Worm (Caenorhabditis elegans): ENCODE measurements around the gene hda-2.

hda-2 gene

ce11 chrII:8051330-8051729 lies 29.0 kb upstream of the hda-2 start:
- TF ChIP-seq ztf-23 (GFP tag; IDR thresholded peaks at IDR 0.05) (no peak), med-1 (GFP tag; optimal IDR thresholded peaks at IDR 0.05; ENCODE audit: insufficient read depth) (no peak), klf-2 (GFP tag; conservative IDR thresholded peaks at IDR 0.05) (no peak), flt-1 (GFP tag; IDR thresholded peaks at IDR 0.05) (no peak)

ce11 chrII:8050477-8050876 lies 28.1 kb upstream of the hda-2 start, which contains the start of gene mtre-1:
Gene mtre-1 (minus strand): TSS chrII:8050577.
- TF ChIP-seq klf-2 (GFP tag; conservative IDR thresholded peaks at IDR 0.05), result no peak
- no peak for TF ChIP-seq ztf-23 (GFP tag; IDR thresholded peaks at IDR 0.05)
- TF ChIP-seq tab-1 (GFP tag; IDR thresholded peaks at IDR 0.05), result no peak
- TF ChIP-seq cog-1 (tag; optimal IDR thresholded peaks at IDR 0.05), result no peak
- no peak for TF ChIP-seq ref-1 (GFP tag; conservative IDR thresholded peaks at IDR 0.05)
- TF ChIP-seq T22C8.4 (GFP tag; IDR thresholded peaks at IDR 0.05), result no peak
- no peak for TF ChIP-seq ztf-29 (GFP tag; IDR thresholded peaks at IDR 0.05)
- TF ChIP-seq flt-1 (GFP tag; IDR thresholded peaks at IDR 0.05), result no peak
- TF ChIP-seq med-1 (GFP tag; optimal IDR thresholded peaks at IDR 0.05; ENCODE audit: insufficient read depth), result no peak

ce11 chrII:8047264-8047663 lies 24.9 kb upstream of the hda-2 start, which contains the start of gene apn-1:
Gene apn-1 (plus strand): TSS chrII:8047564.
- TF ChIP-seq ztf-29 (GFP tag; IDR thresholded peaks at IDR 0.05), result no peak
- no peak for TF ChIP-seq ztf-23 (GFP tag; IDR thresholded peaks at IDR 0.05)
- no peak for TF ChIP-seq ref-1 (GFP tag; conservative IDR thresholded peaks at IDR 0.05)
- no peak for TF ChIP-seq tab-1 (GFP tag; IDR thresholded peaks at IDR 0.05)
- no peak for TF ChIP-seq med-1 (GFP tag; optimal IDR thresholded peaks at IDR 0.05; ENCODE audit: insufficient read depth)
- TF ChIP-seq T22C8.4 (GFP tag; IDR thresholded peaks at IDR 0.05), result no peak
- TF ChIP-seq flt-1 (GFP tag; IDR thresholded peaks at IDR 0.05), result no peak
- no peak for TF ChIP-seq cog-1 (tag; optimal IDR thresholded peaks at IDR 0.05)
- TF ChIP-seq klf-2 (GFP tag; conservative IDR thresholded peaks at IDR 0.05), result no peak

- no peak for TF ChIP-seq T22C8.4 (GFP tag; IDR thresholded peaks at IDR 0.05)
These were observed 19.9 kb upstream of the hda-2 start, which contains the start of gene T05H10.1 for ce11 chrII:8042289-8042688. Gene T05H10.1 (plus strand): TSS chrII:8042589.

ce11 chrII:8041642-8042041 lies 19.3 kb upstream of the hda-2 start:
- TF ChIP-seq klf-2 (GFP tag; conservative IDR thresholded peaks at IDR 0.05), result no peak
- no peak for TF ChIP-seq flt-1 (GFP tag; IDR thresholded peaks at IDR 0.05)
- TF ChIP-seq ztf-23 (GFP tag; IDR thresholded peaks at IDR 0.05), result no peak
- TF ChIP-seq tab-1 (GFP tag; IDR thresholded peaks at IDR 0.05), result no peak
- no peak for TF ChIP-seq ref-1 (GFP tag; conservative IDR thresholded peaks at IDR 0.05)
- no peak for TF ChIP-seq ztf-29 (GFP tag; IDR thresholded peaks at IDR 0.05)
- no peak for TF ChIP-seq cog-1 (tag; optimal IDR thresholded peaks at IDR 0.05)
- TF ChIP-seq med-1 (GFP tag; optimal IDR thresholded peaks at IDR 0.05; ENCODE audit: insufficient read depth), result no peak
- TF ChIP-seq T22C8.4 (GFP tag; IDR thresholded peaks at IDR 0.05), result no peak

ce11 chrII:8039416-8039815 lies 17.1 kb upstream of the hda-2 start, which contains the start of the genes ubh-4 and algn-6:
Gene ubh-4 (minus strand): TSS chrII:8039597.
Gene algn-6 (plus strand): TSS chrII:8039802.
- TF ChIP-seq cog-1 (tag; optimal IDR thresholded peaks at IDR 0.05), result no peak
- no peak for TF ChIP-seq flt-1 (GFP tag; IDR thresholded peaks at IDR 0.05)
- no peak for TF ChIP-seq tab-1 (GFP tag; IDR thresholded peaks at IDR 0.05)
- TF ChIP-seq ztf-23 (GFP tag; IDR thresholded peaks at IDR 0.05), result no peak
- TF ChIP-seq ztf-29 (GFP tag; IDR thresholded peaks at IDR 0.05), result no peak
- no peak for TF ChIP-seq ref-1 (GFP tag; conservative IDR thresholded peaks at IDR 0.05)
- no peak for TF ChIP-seq klf-2 (GFP tag; conservative IDR thresholded peaks at IDR 0.05)
- TF ChIP-seq med-1 (GFP tag; optimal IDR thresholded peaks at IDR 0.05; ENCODE audit: insufficient read depth), result no peak
- no peak for TF ChIP-seq T22C8.4 (GFP tag; IDR thresholded peaks at IDR 0.05)

ce11 chrII:8037863-8038262 lies 15.5 kb upstream of the hda-2 start, which contains the start of gene C08B11.9:
Gene C08B11.9 (minus strand): TSS chrII:8038169.
- TF ChIP-seq med-1 (GFP tag; optimal IDR thresholded peaks at IDR 0.05; ENCODE audit: insufficient read depth) (no peak), T22C8.4 (GFP tag; IDR thresholded peaks at IDR 0.05) (no peak)

- no peak for TF ChIP-seq ref-1 (GFP tag; conservative IDR thresholded peaks at IDR 0.05)
- TF ChIP-seq ztf-29 (GFP tag; IDR thresholded peaks at IDR 0.05), result no peak
- TF ChIP-seq flt-1 (GFP tag; IDR thresholded peaks at IDR 0.05), result no peak
- TF ChIP-seq cog-1 (tag; optimal IDR thresholded peaks at IDR 0.05), result no peak
- TF ChIP-seq T22C8.4 (GFP tag; IDR thresholded peaks at IDR 0.05), result no peak
- no peak for TF ChIP-seq med-1 (GFP tag; optimal IDR thresholded peaks at IDR 0.05; ENCODE audit: insufficient read depth)
- TF ChIP-seq tab-1 (GFP tag; IDR thresholded peaks at IDR 0.05), result no peak
These were observed 14.9 kb upstream of the hda-2 start, which contains the start of gene arp-6 for ce11 chrII:8037246-8037645. Gene arp-6 (minus strand): TSS chrII:8037346.

ce11 chrII:8035667-8036066 lies 13.3 kb upstream of the hda-2 start, which contains the start of gene sap-49:
Gene sap-49 (minus strand): TSS chrII:8035767.
- no peak for TF ChIP-seq tab-1 (GFP tag; IDR thresholded peaks at IDR 0.05)
- TF ChIP-seq ztf-29 (GFP tag; IDR thresholded peaks at IDR 0.05), result no peak
- TF ChIP-seq klf-2 (GFP tag; conservative IDR thresholded peaks at IDR 0.05), result no peak
- no peak for TF ChIP-seq ztf-23 (GFP tag; IDR thresholded peaks at IDR 0.05)
- TF ChIP-seq T22C8.4 (GFP tag; IDR thresholded peaks at IDR 0.05), result no peak
- TF ChIP-seq flt-1 (GFP tag; IDR thresholded peaks at IDR 0.05), result no peak
- TF ChIP-seq cog-1 (tag; optimal IDR thresholded peaks at IDR 0.05), result no peak
- no peak for TF ChIP-seq ref-1 (GFP tag; conservative IDR thresholded peaks at IDR 0.05)
- TF ChIP-seq med-1 (GFP tag; optimal IDR thresholded peaks at IDR 0.05; ENCODE audit: insufficient read depth), result no peak

- TF ChIP-seq T22C8.4 (GFP tag; IDR thresholded peaks at IDR 0.05) (no peak), ref-1 (GFP tag; conservative IDR thresholded peaks at IDR 0.05) (no peak), tab-1 (GFP tag; IDR thresholded peaks at IDR 0.05) (no peak), cog-1 (tag; optimal IDR thresholded peaks at IDR 0.05) (no peak), med-1 (GFP tag; optimal IDR thresholded peaks at IDR 0.05; ENCODE audit: insufficient read depth) (no peak), klf-2 (GFP tag; conservative IDR thresholded peaks at IDR 0.05) (no peak), flt-1 (GFP tag; IDR thresholded peaks at IDR 0.05) (no peak), ztf-29 (GFP tag; IDR thresholded peaks at IDR 0.05) (no peak), ztf-23 (GFP tag; IDR thresholded peaks at IDR 0.05) (no peak)
These were observed 12.3 kb upstream of the hda-2 start for ce11 chrII:8034617-8035016.
